Fruit fly (Drosophila melanogaster) whole organism, embryonic: ENCODE results near the gene fend.

Experiments
- Abd-B ChIP-seq: fragments of 200-800 bp; sonication (Bioruptor generic); optimal IDR thresholded peaks from 2 replicates; lab custom pipeline; 2018; ENCODE audit warnings: missing biosample characterization, mild to moderate bottlenecking, missing genetic modification characterization, moderate library complexity
- Asciz ChIP-seq: fragments of 200-800 bp; sonication (Bioruptor generic); optimal IDR thresholded peaks from 2 replicates; lab custom pipeline; 2017; ENCODE audit warnings: missing biosample characterization, mild to moderate bottlenecking, missing genetic modification characterization, missing genetic modification reagents
- CG12236 ChIP-seq: fragments of 200-800 bp; sonication (Bioruptor generic); optimal IDR thresholded peaks from 2 replicates; lab custom pipeline; 2016; ENCODE audit warnings: missing biosample characterization, missing genetic modification characterization
- CG12744 ChIP-seq: fragments of 200-800 bp; sonication (Bioruptor generic); optimal IDR thresholded peaks from 2 replicates; lab custom pipeline; 2016; ENCODE audit warnings: missing biosample characterization, missing genetic modification characterization
- CG14050 ChIP-seq: fragments of 200-800 bp; sonication (Bioruptor generic); IDR thresholded peaks from 3 replicates; pipeline ENCODE4 v1.3.6; 2022; ENCODE audit warnings: missing biosample characterization, missing genetic modification characterization
- CG14710 ChIP-seq: fragments of 200-800 bp; sonication (Bioruptor generic); optimal IDR thresholded peaks from 3 replicates; lab custom pipeline; 2019; ENCODE audit warnings: missing biosample characterization, mild to moderate bottlenecking, missing genetic modification characterization, moderate library complexity
- CG14965 ChIP-seq: fragments of 200-800 bp; sonication (Bioruptor generic); optimal IDR thresholded peaks from 2 replicates; lab custom pipeline; 2016; ENCODE audit warnings: missing biosample characterization, missing genetic modification characterization, borderline replicate concordance
- CG15601 ChIP-seq: fragments of 200-800 bp; sonication (Bioruptor generic); optimal IDR thresholded peaks from 3 replicates; lab custom pipeline; 2019; ENCODE audit warnings: missing biosample characterization, mild to moderate bottlenecking, missing genetic modification characterization, moderate library complexity
- CG15696 ChIP-seq: fragments of 200-800 bp; sonication (Bioruptor generic); optimal IDR thresholded peaks from 2 replicates; lab custom pipeline; 2019; ENCODE audit warnings: missing biosample characterization, mild to moderate bottlenecking, missing genetic modification characterization, moderate library complexity
- CG16813 ChIP-seq: fragments of 200-800 bp; sonication (Bioruptor generic); IDR thresholded peaks from 3 replicates; pipeline ENCODE4 v1.3.6; 2022; ENCODE audit warnings: missing biosample characterization, missing genetic modification characterization; ENCODE audit not compliant: partially characterized antibody
- CG17186 ChIP-seq: fragments of 200-800 bp; sonication (Bioruptor generic); optimal IDR thresholded peaks from 3 replicates; lab custom pipeline; 2017; ENCODE audit warnings: missing biosample characterization, missing genetic modification reagents, missing genetic modification characterization
- CG17829 ChIP-seq: fragments of 200-800 bp; optimal IDR thresholded peaks from 2 replicates; lab custom pipeline; 2019; ENCODE audit warnings: missing biosample characterization, mild to moderate bottlenecking, missing genetic modification characterization, moderate library complexity
- CG1832 ChIP-seq: fragments of 200-800 bp; sonication (Bioruptor generic); optimal IDR thresholded peaks from 2 replicates; lab custom pipeline; 2017; ENCODE audit warnings: missing biosample characterization, mild to moderate bottlenecking, missing genetic modification characterization, inconsistent platforms
- CG2202 ChIP-seq: fragments of 200-800 bp; sonication (Bioruptor generic); optimal IDR thresholded peaks from 2 replicates; lab custom pipeline; 2018; ENCODE audit warnings: missing biosample characterization, mild to moderate bottlenecking, missing genetic modification characterization
- CG3838 ChIP-seq: fragments of 200-800 bp; sonication (Bioruptor generic); optimal IDR thresholded peaks from 3 replicates; lab custom pipeline; 2016; ENCODE audit warnings: missing biosample characterization, missing genetic modification characterization
- CG4617 ChIP-seq: fragments of 200-800 bp; sonication (Bioruptor generic); optimal IDR thresholded peaks from 3 replicates; lab custom pipeline; 2016; ENCODE audit warnings: missing biosample characterization, missing genetic modification characterization, borderline replicate concordance
- CG4707 ChIP-seq: fragments of 200-800 bp; sonication (Bioruptor generic); optimal IDR thresholded peaks from 2 replicates; lab custom pipeline; 2018; ENCODE audit warnings: missing biosample characterization, mild to moderate bottlenecking, missing genetic modification characterization, moderate library complexity
- CG4820 ChIP-seq: fragments of 200-800 bp; sonication (Bioruptor generic); optimal IDR thresholded peaks from 3 replicates; lab custom pipeline; 2016; ENCODE audit warnings: missing biosample characterization, missing genetic modification characterization
- CG5180 ChIP-seq: fragments of 200-800 bp; sonication (Bioruptor generic); optimal IDR thresholded peaks from 3 replicates; lab custom pipeline; 2017; ENCODE audit warnings: missing biosample characterization, missing genetic modification characterization, mild to moderate bottlenecking, moderate library complexity, missing genetic modification reagents
- CG6272 ChIP-seq: fragments of 200-800 bp; sonication (Bioruptor generic); IDR thresholded peaks from 2 replicates; pipeline ENCODE4 v1.3.6; 2022; ENCODE audit warnings: missing biosample characterization, missing genetic modification characterization
- CG6689 ChIP-seq: fragments of 200-800 bp; sonication (Bioruptor generic); IDR thresholded peaks from 2 replicates; pipeline ENCODE4 v1.3.6; 2022; ENCODE audit warnings: missing biosample characterization, missing genetic modification characterization
- CG9817 ChIP-seq: fragments of 200-800 bp; sonication (Bioruptor generic); optimal IDR thresholded peaks from 2 replicates; lab custom pipeline; 2018; ENCODE audit warnings: missing biosample characterization, mild to moderate bottlenecking, missing genetic modification characterization, moderate library complexity
- D ChIP-seq, 2 experiments: fragments of 200-800 bp in 1 of 2; fragments of >200 bp in 1 of 2; sonication (Bioruptor generic) in 1 of 2; optimal IDR thresholded peaks; 2 replicates in 1 of 2; 3 replicates in 1 of 2; lab custom pipeline; 2017; ENCODE audit warnings: mild to moderate bottlenecking in 1 of 2, missing biosample characterization in 1 of 2, missing genetic modification characterization in 1 of 2, missing genetic modification reagents in 1 of 2
- Deaf1 ChIP-seq: fragments of 200-800 bp; optimal IDR thresholded peaks from 3 replicates; lab custom pipeline; 2019; ENCODE audit warnings: missing biosample characterization, mild to moderate bottlenecking, missing genetic modification characterization, moderate library complexity
- Doc3 ChIP-seq: fragments of 200-800 bp; sonication (Bioruptor generic); IDR thresholded peaks from 3 replicates; pipeline ENCODE4 v1.3.6; 2022; ENCODE audit warnings: missing biosample characterization, missing genetic modification characterization; ENCODE audit not compliant: partially characterized antibody
- Fer1 ChIP-seq: fragments of 200-800 bp; sonication (Bioruptor generic); optimal IDR thresholded peaks from 2 replicates; lab custom pipeline; 2017; ENCODE audit warnings: missing biosample characterization, mild to moderate bottlenecking, missing genetic modification characterization
- Fer3 ChIP-seq: fragments of 200-800 bp; sonication (Bioruptor generic); optimal IDR thresholded peaks from 2 replicates; lab custom pipeline; 2018; ENCODE audit warnings: missing biosample characterization, mild to moderate bottlenecking, missing genetic modification characterization, moderate library complexity
- Hey ChIP-seq: fragments of 200-800 bp; sonication (Bioruptor generic); optimal IDR thresholded peaks from 3 replicates; lab custom pipeline; 2018; ENCODE audit warnings: missing biosample characterization, mild to moderate bottlenecking, missing genetic modification characterization
- Kr ChIP-seq: fragments of 200-800 bp; sonication (Bioruptor generic); optimal IDR thresholded peaks from 2 replicates; lab custom pipeline; 2017; ENCODE audit warnings: missing biosample characterization, mild to moderate bottlenecking, missing genetic modification characterization
- Nf-YA ChIP-seq: fragments of 200-800 bp; sonication (Bioruptor generic); IDR thresholded peaks from 2 replicates; pipeline ENCODE4 v1.3.6; 2022; ENCODE audit warnings: missing biosample characterization, missing genetic modification characterization
- PHDP ChIP-seq: fragments of 200-800 bp; sonication (Bioruptor generic); optimal IDR thresholded peaks from 3 replicates; lab custom pipeline; 2018; ENCODE audit warnings: missing biosample characterization, mild to moderate bottlenecking, missing genetic modification characterization, moderate library complexity
- Sry-δ ChIP-seq: fragments of 200-800 bp; sonication (Bioruptor generic); optimal IDR thresholded peaks from 2 replicates; lab custom pipeline; 2016; ENCODE audit warnings: missing biosample characterization, missing genetic modification characterization
- amos ChIP-seq: fragments of 200-800 bp; sonication (Bioruptor generic); IDR thresholded peaks from 2 replicates; pipeline ENCODE4 v1.3.6; 2022; ENCODE audit warnings: missing biosample characterization, missing genetic modification characterization; ENCODE audit not compliant: partially characterized antibody
- eyg ChIP-seq: fragments of 200-800 bp; sonication (Bioruptor generic); optimal IDR thresholded peaks from 3 replicates; lab custom pipeline; 2016; ENCODE audit warnings: missing biosample characterization, missing genetic modification characterization
- fru ChIP-seq: fragments of >200 bp; optimal IDR thresholded peaks from 2 replicates; lab custom pipeline; 2017
- gcm ChIP-seq: fragments of 200-800 bp; sonication (Bioruptor generic); optimal IDR thresholded peaks from 2 replicates; lab custom pipeline; 2019; ENCODE audit warnings: missing biosample characterization, mild to moderate bottlenecking, missing genetic modification characterization, moderate library complexity
- gcm2 ChIP-seq: fragments of 200-800 bp; sonication (Bioruptor generic); optimal IDR thresholded peaks from 2 replicates; lab custom pipeline; 2016; ENCODE audit warnings: missing biosample characterization, missing genetic modification characterization
- hb ChIP-seq: fragments of 200-800 bp; sonication (Bioruptor generic); IDR thresholded peaks from 3 replicates; pipeline ENCODE4 v1.3.6; 2022; ENCODE audit warnings: missing biosample characterization, missing genetic modification characterization; ENCODE audit not compliant: partially characterized antibody
- hkb ChIP-seq, 2 experiments: fragments of 200-800 bp in 1 of 2; fragments of >200 bp in 1 of 2; sonication (Bioruptor generic) in 1 of 2; IDR thresholded peaks in 1 of 2; optimal IDR thresholded peaks in 1 of 2; 2 replicates each; pipeline versions ENCODE4 v1.3.6 to Lab custom; 2017 to 2022; ENCODE audit warnings: missing biosample characterization in 1 of 2, missing genetic modification characterization in 1 of 2
- jigr1 ChIP-seq: fragments of 200-800 bp; sonication (Bioruptor generic); IDR thresholded peaks from 3 replicates; pipeline ENCODE4 v1.3.6; 2022; ENCODE audit warnings: missing biosample characterization, missing genetic modification characterization
- kay ChIP-seq: fragments of 200-800 bp; sonication (Bioruptor generic); optimal IDR thresholded peaks from 2 replicates; lab custom pipeline; 2016; ENCODE audit warnings: missing biosample characterization, missing genetic modification characterization
- klu ChIP-seq: fragments of 200-800 bp; sonication (Bioruptor generic); IDR thresholded peaks from 2 replicates; pipeline ENCODE4 v1.3.6; 2022; ENCODE audit warnings: missing biosample characterization, missing genetic modification characterization
- nau ChIP-seq: fragments of 200-800 bp; sonication (Bioruptor generic); optimal IDR thresholded peaks from 3 replicates; lab custom pipeline; 2017; ENCODE audit warnings: missing biosample characterization, mild to moderate bottlenecking, missing genetic modification characterization, missing genetic modification reagents
- nom ChIP-seq: fragments of 200-800 bp; sonication (Bioruptor generic); optimal IDR thresholded peaks from 2 replicates; lab custom pipeline; 2017; ENCODE audit warnings: missing biosample characterization, missing genetic modification characterization, mild to moderate bottlenecking, moderate library complexity, missing genetic modification reagents
- onecut ChIP-seq: fragments of 200-800 bp; sonication (Bioruptor generic); IDR thresholded peaks from 2 replicates; pipeline ENCODE4 v1.3.6; 2022; ENCODE audit warnings: missing biosample characterization, missing genetic modification characterization
- pho ChIP-seq: fragments of 200-800 bp; sonication (Bioruptor generic); optimal IDR thresholded peaks from 2 replicates; lab custom pipeline; 2016; ENCODE audit warnings: missing biosample characterization, missing genetic modification characterization
- row ChIP-seq: fragments of 200-800 bp; sonication (Bioruptor generic); IDR thresholded peaks from 3 replicates; pipeline ENCODE4 v1.3.6; 2022; ENCODE audit warnings: missing biosample characterization, missing genetic modification characterization
- seq ChIP-seq: fragments of 200-800 bp; sonication (Bioruptor generic); IDR thresholded peaks from 2 replicates; pipeline ENCODE4 v1.3.6; 2022; ENCODE audit warnings: missing biosample characterization, missing genetic modification characterization
- wor ChIP-seq: fragments of 200-800 bp; sonication (Bioruptor generic); IDR thresholded peaks from 2 replicates; pipeline ENCODE4 v1.3.6; 2022; ENCODE audit warnings: missing biosample characterization, missing genetic modification characterization

Gene fend

dm6 chrX:9080962-9081361 is 53.9 kb downstream of the fend start, which contains the start of the genes CG7246 and HP1b (continued):
- TF ChIP-seq nau (GFP tag; lab: Kevin White, UChicago) (peak; percentile 24), CG12236 (GFP tag; lab: Kevin White, UChicago) (no peak), fru (lab: Kevin White, UChicago) (no peak), CG4820 (GFP tag; lab: Kevin White, UChicago) (peak; percentile 54), hkb (optimal IDR thresholded peaks at IDR 0.05; lab: Kevin White, UChicago) (no peak), hkb (GFP tag; IDR thresholded peaks at IDR 0.05; lab: Robert Waterston, UW) (peak; percentile 70), CG14710 (tag; lab: Kevin White, UChicago) (peak; percentile 75), CG6272 (GFP tag; lab: Robert Waterston, UW) (peak; percentile 81), CG14050 (GFP tag; lab: Robert Waterston, UW) (peak; percentile 57; the same call in 2 of the 3 replicates), Doc3 (GFP tag; lab: Robert Waterston, UW) (peak; percentile 75; the same call in 2 of the 3 replicates), hb (GFP tag; lab: Robert Waterston, UW) (0 out of 3 replicates have a peak, but pooled peaks have one; percentile 57), eyg (GFP tag; lab: Kevin White, UChicago) (no peak), Abd-B (peak; percentile 72), klu (peak; percentile 56; the same call in 1 of the 2 replicates), seq (GFP tag; lab: Robert Waterston, UW) (0 out of 2 replicates have a peak, but pooled peaks have one; percentile 34), kay (peak; percentile 27), Fer1 (GFP tag; lab: Kevin White, UChicago) (peak; percentile 68), CG14965 (GFP tag; lab: Kevin White, UChicago) (no peak), CG5180 (GFP tag; lab: Kevin White, UChicago) (no peak), Nf-YA (GFP tag; lab: Robert Waterston, UW) (peak; percentile 72), Asciz (GFP tag; lab: Kevin White, UChicago) (no peak), Sry-δ (GFP tag; lab: Kevin White, UChicago) (peak; percentile 77), gcm2 (no peak), CG12744 (GFP tag; lab: Kevin White, UChicago) (no peak), CG2202 (peak; percentile 32), CG17186 (GFP tag; lab: Kevin White, UChicago) (peak; percentile 47), amos (peak; percentile 68; the same call in 1 of the 2 replicates), Fer3 (tag; lab: Kevin White, UChicago) (peak; percentile 74), CG3838 (GFP tag; lab: Kevin White, UChicago) (no peak), CG15696 (tag; lab: Kevin White, UChicago) (peak; percentile 58), row (GFP tag; lab: Robert Waterston, UW) (peak; percentile 86), pho (GFP tag; lab: Kevin White, UChicago) (peak; percentile 46), D (optimal IDR thresholded peaks at IDR 0.05; lab: Kevin White, UChicago) (no peak), D (GFP tag; optimal IDR thresholded peaks at IDR 0.05; lab: Kevin White, UChicago) (peak; percentile 36), CG6689 (GFP tag; lab: Robert Waterston, UW) (peak; percentile 77), CG4617 (GFP tag; lab: Kevin White, UChicago) (peak; percentile 64), Deaf1 (tag; lab: Kevin White, UChicago) (peak; percentile 27), PHDP (tag; lab: Kevin White, UChicago) (peak; percentile 68), CG9817 (tag; lab: Kevin White, UChicago) (peak; percentile 64), CG1832 (GFP tag; lab: Kevin White, UChicago) (no peak), gcm (GFP tag; lab: Kevin White, UChicago) (peak; percentile 64), nom (peak; percentile 41), jigr1 (no peak), CG17829 (peak; percentile 81), CG16813 (GFP tag; lab: Robert Waterston, UW) (peak; percentile 71), onecut (GFP tag; lab: Robert Waterston, UW) (no peak), Kr (GFP tag; lab: Kevin White, UChicago) (no peak), CG15601 (tag; lab: Kevin White, UChicago) (peak; percentile 40), CG4707 (GFP tag; lab: Kevin White, UChicago) (no peak), Hey (tag; lab: Kevin White, UChicago) (no peak), wor (GFP tag; lab: Robert Waterston, UW) (peak; percentile 36; the same call in 1 of the 2 replicates)
